Fruit fly (Drosophila melanogaster): ENCODE results near the gene ERp44.

ERp44 gene

dm6 chrX:16281717-16282529, 15.6 kb downstream of the ERp44 start (continued):
- no peak for TF ChIP-seq disco-r (GFP tag; optimal IDR thresholded peaks at IDR 0.05)
- TF ChIP-seq HmgZ (tag; optimal IDR thresholded peaks at IDR 0.05): no peak
- TF ChIP-seq C15 (GFP tag; IDR thresholded peaks at IDR 0.05): no peak
- TF ChIP-seq Six4 (GFP tag; optimal IDR thresholded peaks at IDR 0.05): no peak
- TF ChIP-seq tna (GFP tag; IDR thresholded peaks at IDR 0.05; ENCODE audit: partially characterized antibody): no peak
- no peak for TF ChIP-seq Adf1 (GFP tag; IDR thresholded peaks at IDR 0.05)
- TF ChIP-seq nmo (GFP tag; optimal IDR thresholded peaks at IDR 0.05): no peak
- peak in 1 of 2 experiments; percentile 68 for TF ChIP-seq Hr78 (GFP tag; optimal IDR thresholded peaks at IDR 0.05)
- TF ChIP-seq odd (GFP tag; optimal IDR thresholded peaks at IDR 0.05): no peak
- TF ChIP-seq Meics (GFP tag; optimal IDR thresholded peaks at IDR 0.05): peak; percentile 7
- no peak for TF ChIP-seq CG7839 (tag; optimal IDR thresholded peaks at IDR 0.05)
- TF ChIP-seq MBD-R2 (GFP tag; IDR thresholded peaks at IDR 0.05): no peak
- TF ChIP-seq Hey (tag; optimal IDR thresholded peaks at IDR 0.05): peak; percentile 62
- TF ChIP-seq CG2116 (GFP tag; optimal IDR thresholded peaks at IDR 0.05): no peak
- no peak for TF ChIP-seq ERR (GFP tag; optimal IDR thresholded peaks at IDR 0.05)
- TF ChIP-seq MESR4 (GFP tag; optimal IDR thresholded peaks at IDR 0.05): no peak
- TF ChIP-seq Poxn (GFP tag; IDR thresholded peaks at IDR 0.05): no peak
- TF ChIP-seq CG16813 (GFP tag; IDR thresholded peaks at IDR 0.05; ENCODE audit: partially characterized antibody): no peak
- no peak for TF ChIP-seq CG17568 (GFP tag; optimal IDR thresholded peaks at IDR 0.05)
- no peak for TF ChIP-seq hbn (GFP tag; IDR thresholded peaks at IDR 0.05; ENCODE audit: partially characterized antibody)
- TF ChIP-seq stc (GFP tag; IDR thresholded peaks at IDR 0.05): no peak
- TF ChIP-seq CG11456 (GFP tag; IDR thresholded peaks at IDR 0.05): no peak
- no peak for TF ChIP-seq CG3407 (GFP tag; optimal IDR thresholded peaks at IDR 0.05)
- no peak for TF ChIP-seq CG4360 (GFP tag; IDR thresholded peaks at IDR 0.05)
- no peak for TF ChIP-seq CG31441 (GFP tag; IDR thresholded peaks at IDR 0.05)
- no peak for TF ChIP-seq Dbx (GFP tag; IDR thresholded peaks at IDR 0.05)
- no peak for TF ChIP-seq dysf (GFP tag; IDR thresholded peaks at IDR 0.05)
- TF ChIP-seq ttk (GFP tag; IDR thresholded peaks at IDR 0.05): no peak
- peak; percentile 47 for TF ChIP-seq lab (GFP tag; optimal IDR thresholded peaks at IDR 0.05)
- TF ChIP-seq CG32767 (GFP tag; IDR thresholded peaks at IDR 0.05): peak; percentile 56; the same call in 1 of the 2 replicates
- peak; percentile 21 for TF ChIP-seq CG13894 (tag; optimal IDR thresholded peaks at IDR 0.05)
- no peak for TF ChIP-seq abd-A (tag; optimal IDR thresholded peaks at IDR 0.05)
- TF ChIP-seq ham (GFP tag; IDR thresholded peaks at IDR 0.05): no peak
- no peak for TF ChIP-seq Mad (GFP tag; optimal IDR thresholded peaks at IDR 0.05)
- TF ChIP-seq H2.0 (GFP tag; IDR thresholded peaks at IDR 0.05): no peak
- no peak for TF ChIP-seq psq (GFP tag; optimal IDR thresholded peaks at IDR 0.05)
- TF ChIP-seq CG9437 (GFP tag; optimal IDR thresholded peaks at IDR 0.05): no peak
- peak; percentile 26; the same call in 1 of the 2 replicates for TF ChIP-seq Bgb (GFP tag; IDR thresholded peaks at IDR 0.05; ENCODE audit: partially characterized antibody)
- TF ChIP-seq CTCF (GFP tag; optimal IDR thresholded peaks at IDR 0.05): no peak
- TF ChIP-seq CG3847 (GFP tag; IDR thresholded peaks at IDR 0.05): no peak
- TF ChIP-seq CG13624 (GFP tag; optimal IDR thresholded peaks at IDR 0.05): peak; percentile 3
- TF ChIP-seq CG4617 (GFP tag; optimal IDR thresholded peaks at IDR 0.05; ENCODE audit: borderline replicate concordance): no peak
- no peak for TF ChIP-seq vnd (GFP tag; IDR thresholded peaks at IDR 0.05; ENCODE audit: partially characterized antibody)
- no peak for TF ChIP-seq pzg (GFP tag; optimal IDR thresholded peaks at IDR 0.05)
- TF ChIP-seq sqz (GFP tag; optimal IDR thresholded peaks at IDR 0.05): peak; percentile 73
- no peak for TF ChIP-seq CG8924 (tag; optimal IDR thresholded peaks at IDR 0.05)
- TF ChIP-seq Ada2b (GFP tag; IDR thresholded peaks at IDR 0.05): no peak
- no peak for TF ChIP-seq Hr39 (optimal IDR thresholded peaks at IDR 0.05)
- no peak for TF ChIP-seq chn (GFP tag; optimal IDR thresholded peaks at IDR 0.05)
- TF ChIP-seq unc-4 (GFP tag; IDR thresholded peaks at IDR 0.05; ENCODE audit: partially characterized antibody): no peak

Measured in whole organism, embryonic.